Worm (Caenorhabditis elegans) whole organism, midembryonic: ENCODE results near the gene top-3.

ENCODE experiments used
- flt-1 ChIP-seq: fragments of 200-800 bp; sonication (Bioruptor generic); IDR thresholded peaks from 2 replicates; pipeline ENCODE4 v1.3.6; 2022; ENCODE audit warnings: missing genetic modification characterization, missing compliant biosample characterization
- klf-2 ChIP-seq: fragments of 200-800 bp; sonication (Bioruptor generic); conservative IDR thresholded peaks from 2 replicates; pipeline ENCODE4 v1.3.6; 2022; ENCODE audit warnings: missing genetic modification reagents, missing genetic modification characterization, missing compliant biosample characterization

ce11 chrIII:11936668-11937276, 23.2 kb downstream of the top-3 start:
- TF ChIP-seq flt-1 (GFP tag; lab: Robert Waterston, UW) = no peak
- TF ChIP-seq klf-2 (GFP tag; lab: Robert Waterston, UW) = peak; percentile 15; the same call in 1 of the 2 replicates
